Worm (Caenorhabditis elegans): Measurements from ENCODE around the gene F40E12.1.

ce11 chrII:3569118-3569517, 48.5 kb upstream of the F40E12.1 start, which contains the start of gene clec-127:
- no peak for TF ChIP-seq ceh-82 (tag; optimal IDR thresholded peaks at IDR 0.05)
- no peak for TF ChIP-seq pqm-1 (tag; optimal IDR thresholded peaks at IDR 0.05)
- no peak for TF ChIP-seq nhr-11 (tag; optimal IDR thresholded peaks at IDR 0.05)
- TF ChIP-seq ceh-16 (tag; optimal IDR thresholded peaks at IDR 0.05): no peak
- no peak for TF ChIP-seq nhr-77 (tag; optimal IDR thresholded peaks at IDR 0.05)
- no peak for TF ChIP-seq nhr-12 (tag; optimal IDR thresholded peaks at IDR 0.05)
- no peak for TF ChIP-seq skn-1 (tag; optimal IDR thresholded peaks at IDR 0.05)
- TF ChIP-seq aly-2 (tag; optimal IDR thresholded peaks at IDR 0.05): no peak
- no peak for TF ChIP-seq unc-39 (tag; optimal IDR thresholded peaks at IDR 0.05)
- TF ChIP-seq nhr-76 (tag; optimal IDR thresholded peaks at IDR 0.05): no peak
- TF ChIP-seq ztf-4 (tag; optimal IDR thresholded peaks at IDR 0.05): no peak
- no peak for TF ChIP-seq ama-1 (optimal IDR thresholded peaks at IDR 0.05)

Measured in whole organism, L3 larva.